Worm (Caenorhabditis elegans) whole organism, L1 larva: ENCODE results near the gene cex-2.
A peak's percentile ranks its signal among the peaks of the same experiment; 100 is the strongest.

Experiments
- C04F5.9 ChIP-seq: sonication (generic microtip); optimal IDR thresholded peaks from 2 replicates; lab custom pipeline; 2016; ENCODE audit warnings: missing genetic modification characterization, missing compliant biosample characterization
- aly-2 ChIP-seq: fragments of 150-350 bp; optimal IDR thresholded peaks from 2 replicates; lab custom pipeline; 2014; ENCODE audit warnings: missing biosample characterization, missing genetic modification characterization
- ama-1 ChIP-seq: fragments of 150-350 bp; optimal IDR thresholded peaks from 2 replicates; lab custom pipeline; 2014
- blmp-1 ChIP-seq: fragments of 150-350 bp; optimal IDR thresholded peaks from 2 replicates; lab custom pipeline; 2014; ENCODE audit warnings: missing biosample characterization, missing genetic modification characterization
- ceh-88 ChIP-seq: fragments of 200-800 bp; sonication (Bioruptor generic); IDR thresholded peaks from 2 replicates; pipeline ENCODE4 v1.3.6; 2022; ENCODE audit warnings: missing genetic modification characterization, missing compliant biosample characterization
- ceh-90 ChIP-seq: sonication (generic microtip); optimal IDR thresholded peaks from 2 replicates; lab custom pipeline; 2016; ENCODE audit warnings: missing genetic modification characterization, missing compliant biosample characterization
- ces-1 ChIP-seq: fragments of 150-350 bp; optimal IDR thresholded peaks from 2 replicates; lab custom pipeline; 2014; ENCODE audit warnings: missing biosample characterization, missing genetic modification reagents, missing genetic modification characterization
- efl-1 ChIP-seq, 4 experiments: fragments of 150-350 bp; optimal IDR thresholded peaks in 3 of 4; peaks in 1 of 4; 1 replicate in 1 of 4; 2 replicates in 3 of 4; lab custom pipeline; 2014; ENCODE audit warnings: missing biosample characterization in 2 of 4, missing genetic modification characterization in 2 of 4, missing genetic modification reagents in 2 of 4
- efl-3 ChIP-seq: fragments of 200-800 bp; sonication (Bioruptor generic); optimal IDR thresholded peaks from 2 replicates; lab custom pipeline; 2018; ENCODE audit warnings: mild to moderate bottlenecking, missing genetic modification characterization, missing compliant biosample characterization
- elt-2 ChIP-seq: sonication (generic microtip); optimal IDR thresholded peaks from 2 replicates; lab custom pipeline; 2016; ENCODE audit warnings: missing genetic modification characterization, mild to moderate bottlenecking, inconsistent platforms, missing compliant biosample characterization, missing genetic modification reagents
- fkh-8 ChIP-seq: sonication (generic microtip); optimal IDR thresholded peaks from 2 replicates; lab custom pipeline; 2016; ENCODE audit warnings: mild to moderate bottlenecking, missing genetic modification characterization, missing compliant biosample characterization
- hlh-4 ChIP-seq: sonication (generic microtip); optimal IDR thresholded peaks from 2 replicates; lab custom pipeline; 2016; ENCODE audit warnings: mild to moderate bottlenecking, missing genetic modification characterization, missing compliant biosample characterization
- isw-1 ChIP-seq: fragments of 200-800 bp; sonication (Bioruptor generic); IDR thresholded peaks from 2 replicates; pipeline ENCODE4 v1.3.6; 2022; ENCODE audit warnings: missing genetic modification characterization, missing compliant biosample characterization
- lin-14 ChIP-seq: fragments of 200-800 bp; sonication (Bioruptor generic); optimal IDR thresholded peaks from 2 replicates; lab custom pipeline; 2018; ENCODE audit warnings: mild to moderate bottlenecking, missing genetic modification characterization, moderate library complexity, missing compliant biosample characterization
- lin-15B ChIP-seq: fragments of 150-350 bp; sonication (generic microtip); optimal IDR thresholded peaks from 3 replicates; lab custom pipeline; 2014; ENCODE audit warnings: missing biosample characterization, missing genetic modification characterization
- lin-39 ChIP-seq: fragments of 150-350 bp; optimal IDR thresholded peaks from 2 replicates; lab custom pipeline; 2014; ENCODE audit warnings: missing biosample characterization, missing genetic modification reagents, missing genetic modification characterization
- lir-3 ChIP-seq: sonication (generic microtip); optimal IDR thresholded peaks from 2 replicates; lab custom pipeline; 2016; ENCODE audit warnings: mild to moderate bottlenecking, missing genetic modification characterization, moderate library complexity, missing compliant biosample characterization; ENCODE audit not compliant: poor library complexity
- lsy-2 ChIP-seq, 2 experiments: fragments of 150-350 bp; optimal IDR thresholded peaks; 2 replicates each; lab custom pipeline; 2014; ENCODE audit warnings: missing biosample characterization in 2 of 2, missing genetic modification characterization in 2 of 2
- nhr-12 ChIP-seq: sonication (generic microtip); optimal IDR thresholded peaks from 2 replicates; lab custom pipeline; 2017; ENCODE audit warnings: missing biosample characterization, missing genetic modification characterization
- nhr-20 ChIP-seq: sonication (generic microtip); optimal IDR thresholded peaks from 2 replicates; lab custom pipeline; 2016; ENCODE audit warnings: mild to moderate bottlenecking, missing genetic modification characterization, missing compliant biosample characterization
- nhr-47 ChIP-seq: sonication (generic microtip); optimal IDR thresholded peaks from 2 replicates; lab custom pipeline; 2016; ENCODE audit warnings: mild to moderate bottlenecking, missing genetic modification characterization, moderate library complexity, missing compliant biosample characterization
- nhr-76 ChIP-seq: sonication (generic microtip); optimal IDR thresholded peaks from 2 replicates; lab custom pipeline; 2017; ENCODE audit warnings: missing biosample characterization, missing genetic modification characterization
- nhr-77 ChIP-seq: fragments of 150-350 bp; optimal IDR thresholded peaks from 2 replicates; lab custom pipeline; 2014; ENCODE audit warnings: missing biosample characterization, missing genetic modification characterization
- nhr-84 ChIP-seq: sonication (generic microtip); optimal IDR thresholded peaks from 2 replicates; lab custom pipeline; 2017; ENCODE audit warnings: missing biosample characterization, missing genetic modification characterization
- nhr-85 ChIP-seq: sonication (generic microtip); peaks from one replicate; lab custom pipeline; 2016; ENCODE audit warnings: missing genetic modification characterization, inconsistent platforms, missing compliant biosample characterization
- pag-3 ChIP-seq: sonication (generic microtip); optimal IDR thresholded peaks from 2 replicates; lab custom pipeline; 2017; ENCODE audit warnings: missing genetic modification characterization, mild to moderate bottlenecking, missing compliant biosample characterization, antibody characterized with exemption, borderline replicate concordance; ENCODE audit not compliant: insufficient read depth
- pax-3 ChIP-seq: fragments of 200-800 bp; sonication (Bioruptor generic); optimal IDR thresholded peaks from 2 replicates; lab custom pipeline; 2018; ENCODE audit warnings: mild to moderate bottlenecking, missing genetic modification characterization, moderate library complexity, missing compliant biosample characterization
- rnt-1 ChIP-seq: sonication (generic microtip); optimal IDR thresholded peaks from 2 replicates; lab custom pipeline; 2016; ENCODE audit warnings: mild to moderate bottlenecking, missing genetic modification characterization, moderate library complexity, missing compliant biosample characterization
- snpc-4 ChIP-seq: fragments of 150-350 bp; optimal IDR thresholded peaks from 2 replicates; lab custom pipeline; 2014; ENCODE audit warnings: missing biosample characterization, missing genetic modification characterization
- snu-23 ChIP-seq: sonication (generic microtip); optimal IDR thresholded peaks from 2 replicates; lab custom pipeline; 2016; ENCODE audit warnings: missing genetic modification characterization, missing compliant biosample characterization
- tbx-2 ChIP-seq: sonication (generic microtip); optimal IDR thresholded peaks from 2 replicates; lab custom pipeline; 2016; ENCODE audit warnings: missing genetic modification characterization, missing compliant biosample characterization
- tlp-1 ChIP-seq: fragments of 150-350 bp; optimal IDR thresholded peaks from 2 replicates; lab custom pipeline; 2014; ENCODE audit warnings: missing biosample characterization, missing genetic modification characterization
- unc-130 ChIP-seq: fragments of 150-350 bp; optimal IDR thresholded peaks from 2 replicates; lab custom pipeline; 2017; ENCODE audit warnings: missing biosample characterization, missing genetic modification characterization, inconsistent platforms
- xbp-1 ChIP-seq: sonication (generic microtip); optimal IDR thresholded peaks from 2 replicates; lab custom pipeline; 2016; ENCODE audit warnings: missing genetic modification characterization, missing compliant biosample characterization
- zag-1 ChIP-seq: fragments of 150-350 bp; optimal IDR thresholded peaks from 2 replicates; lab custom pipeline; 2014; ENCODE audit warnings: missing biosample characterization, missing genetic modification characterization
- ztf-11 ChIP-seq, 2 experiments: sonication (generic microtip); optimal IDR thresholded peaks; 2 replicates each; lab custom pipeline; 2016 to 2017; ENCODE audit warnings: missing genetic modification characterization in 2 of 2, missing biosample characterization in 1 of 2, missing compliant biosample characterization in 1 of 2
- ztf-4 ChIP-seq: fragments of 150-350 bp; optimal IDR thresholded peaks from 2 replicates; lab custom pipeline; 2014; ENCODE audit warnings: missing biosample characterization, missing genetic modification characterization

Gene cex-2

ce11 chrII:7813237-7813636 is 22.0 kb downstream of the cex-2 start (continued):
- no peak for TF ChIP-seq lir-3 (tag; lab: Kevin White, UChicago)
- TF ChIP-seq lin-15B (tag; lab: Kevin White, UChicago), result no peak
- TF ChIP-seq, all 84 proteins: peak for 0

- TF ChIP-seq ama-1 (lab: Kevin White, UChicago) (peak; percentile 7), lir-3 (tag; lab: Kevin White, UChicago) (no peak)
These were observed 22.9 kb downstream of the cex-2 start for ce11 chrII:7812332-7812731.

ce11 chrII:7810869-7811543 is 24.2 kb downstream of the cex-2 start, which contains the start of gene cki-1:
cki-1 (plus strand) TSS chrII:7811240.
- TF ChIP-seq rnt-1 (tag; lab: Kevin White, UChicago) (peak; percentile 4), elt-2 (tag; lab: Kevin White, UChicago) (no peak), ztf-11 (tag; optimal IDR thresholded peaks at IDR 0.05; lab: Kevin White, UChicago) (peak in 1 of 2 experiments; percentile 22)

ce11 chrII:7810162-7810868 is 24.9 kb downstream of the cex-2 start:
- TF ChIP-seq efl-1 (optimal IDR thresholded peaks at IDR 0.05; lab: Kevin White, UChicago), result no peak
- peak in 1 of 2 experiments; percentile 50 for TF ChIP-seq efl-1 (GFP tag; optimal IDR thresholded peaks at IDR 0.05 in 1 of 2; lab: Kevin White, UChicago)
- no peak for TF ChIP-seq ceh-90 (tag; lab: Kevin White, UChicago)

ce11 chrII:7809358-7809914 is 25.8 kb downstream of the cex-2 start:
- no peak for TF ChIP-seq efl-1 (optimal IDR thresholded peaks at IDR 0.05; lab: Kevin White, UChicago)
- peak in 1 of 2 experiments; percentile 38 for TF ChIP-seq efl-1 (GFP tag; optimal IDR thresholded peaks at IDR 0.05 in 1 of 2; lab: Kevin White, UChicago)
- TF ChIP-seq unc-130 (tag; lab: Kevin White, UChicago), result no peak
- TF ChIP-seq, all 84 proteins: peak for 1

- TF ChIP-seq ces-1, result no peak
- no peak for TF ChIP-seq lin-39 (tag; lab: Kevin White, UChicago)
- no peak for TF ChIP-seq ceh-88 (GFP tag; lab: Robert Waterston, UW)
- no peak for TF ChIP-seq nhr-76
- no peak for TF ChIP-seq ceh-90 (tag; lab: Kevin White, UChicago)
- TF ChIP-seq nhr-20 (tag; lab: Kevin White, UChicago), result peak; percentile 52
- TF ChIP-seq zag-1 (tag; lab: Kevin White, UChicago), result no peak
- peak; percentile 57 for TF ChIP-seq blmp-1 (tag; lab: Kevin White, UChicago)
- no peak for TF ChIP-seq hlh-4 (tag; lab: Kevin White, UChicago)
- TF ChIP-seq tlp-1 (tag; lab: Kevin White, UChicago), result peak; percentile 25
- TF ChIP-seq nhr-47 (tag; lab: Kevin White, UChicago), result peak; percentile 36
- no peak for TF ChIP-seq efl-3 (GFP tag; lab: Kevin White, UChicago)
- TF ChIP-seq C04F5.9 (tag; lab: Kevin White, UChicago), result no peak
- no peak for TF ChIP-seq nhr-77 (tag; lab: Kevin White, UChicago)
- peak; percentile 17 to 20 for TF ChIP-seq lsy-2 (tag; optimal IDR thresholded peaks at IDR 0.05; lab: Kevin White, UChicago)
- TF ChIP-seq xbp-1 (tag; lab: Kevin White, UChicago), result no peak
- peak; percentile 86 for TF ChIP-seq nhr-85
- no peak for TF ChIP-seq isw-1 (GFP tag; lab: Robert Waterston, UW)
- TF ChIP-seq efl-1 (optimal IDR thresholded peaks at IDR 0.05; lab: Kevin White, UChicago), result peak in 1 of 2 experiments; percentile 13
- TF ChIP-seq efl-1 (GFP tag; optimal IDR thresholded peaks at IDR 0.05 in 1 of 2; lab: Kevin White, UChicago), result peak in 1 of 2 experiments; percentile 94
- TF ChIP-seq snpc-4 (tag; lab: Kevin White, UChicago), result no peak
- TF ChIP-seq lir-3 (tag; lab: Kevin White, UChicago), result no peak
- TF ChIP-seq snu-23 (GFP tag; lab: Kevin White, UChicago), result peak; percentile 45
- no peak for TF ChIP-seq ztf-4 (tag; lab: Kevin White, UChicago)
- TF ChIP-seq lin-14 (GFP tag; lab: Kevin White, UChicago), result peak; percentile 78
- no peak for TF ChIP-seq fkh-8
- TF ChIP-seq tbx-2 (tag; lab: Kevin White, UChicago), result peak; percentile 7
- no peak for TF ChIP-seq pax-3 (tag; lab: Kevin White, UChicago)
- no peak for TF ChIP-seq pag-3
- no peak for TF ChIP-seq aly-2 (tag; lab: Kevin White, UChicago)
- TF ChIP-seq rnt-1 (tag; lab: Kevin White, UChicago), result peak; percentile 66
- TF ChIP-seq unc-130 (tag; lab: Kevin White, UChicago), result no peak
- TF ChIP-seq nhr-12 (tag; lab: Kevin White, UChicago), result no peak
- no peak for TF ChIP-seq nhr-84 (tag; lab: Kevin White, UChicago)
These were observed 26.3 kb downstream of the cex-2 start for ce11 chrII:7808950-7809349.
